Worm (Caenorhabditis elegans) whole organism, L1 larva: ENCODE results near the gene F22H10.11.

ENCODE experiments used
- Y116A8C.19 ChIP-seq: sonication (generic microtip); optimal IDR thresholded peaks from 2 replicates; lab custom pipeline; 2016; ENCODE audit warnings: missing compliant biosample characterization, missing genetic modification characterization, borderline replicate concordance
- ama-1 ChIP-seq: fragments of 150-350 bp; optimal IDR thresholded peaks from 2 replicates; lab custom pipeline; 2014
- blmp-1 ChIP-seq: fragments of 150-350 bp; optimal IDR thresholded peaks from 2 replicates; lab custom pipeline; 2014; ENCODE audit warnings: missing biosample characterization, missing genetic modification characterization
- ceh-63 ChIP-seq: fragments of 200-800 bp; sonication (Bioruptor generic); optimal IDR thresholded peaks from 2 replicates; lab custom pipeline; 2018; ENCODE audit warnings: mild to moderate bottlenecking, missing genetic modification characterization, missing compliant biosample characterization
- ceh-8 ChIP-seq: fragments of 200-800 bp; sonication (Bioruptor generic); optimal IDR thresholded peaks from 2 replicates; lab custom pipeline; 2018; ENCODE audit warnings: mild to moderate bottlenecking, missing genetic modification characterization, moderate library complexity, missing compliant biosample characterization
- ceh-82 ChIP-seq, 3 experiments: fragments of 150-350 bp in 1 of 3; sonication (generic microtip) in 2 of 3; optimal IDR thresholded peaks; 2 replicates each; lab custom pipeline; 2014 to 2017; ENCODE audit warnings: missing biosample characterization in 3 of 3, missing genetic modification characterization in 3 of 3
- ceh-88 ChIP-seq: fragments of 200-800 bp; sonication (Bioruptor generic); IDR thresholded peaks from 2 replicates; pipeline ENCODE4 v1.3.6; 2022; ENCODE audit warnings: missing genetic modification characterization, missing compliant biosample characterization
- ces-1 ChIP-seq: fragments of 150-350 bp; optimal IDR thresholded peaks from 2 replicates; lab custom pipeline; 2014; ENCODE audit warnings: missing biosample characterization, missing genetic modification reagents, missing genetic modification characterization
- dpl-1 ChIP-seq, 3 experiments: fragments of 150-350 bp in 2 of 3; sonication (generic microtip) in 1 of 3; optimal IDR thresholded peaks; 2 replicates each; lab custom pipeline; 2014 to 2017; ENCODE audit warnings: missing biosample characterization in 3 of 3, missing genetic modification characterization in 3 of 3, missing genetic modification reagents in 3 of 3
- dsc-1 ChIP-seq: sonication (generic microtip); optimal IDR thresholded peaks from 2 replicates; lab custom pipeline; 2016; ENCODE audit warnings: mild to moderate bottlenecking, missing genetic modification characterization, missing compliant biosample characterization
- efl-1 ChIP-seq, 4 experiments: fragments of 150-350 bp; optimal IDR thresholded peaks in 3 of 4; peaks in 1 of 4; 1 replicate in 1 of 4; 2 replicates in 3 of 4; lab custom pipeline; 2014; ENCODE audit warnings: missing biosample characterization in 2 of 4, missing genetic modification characterization in 2 of 4, missing genetic modification reagents in 2 of 4
- elt-2 ChIP-seq: sonication (generic microtip); optimal IDR thresholded peaks from 2 replicates; lab custom pipeline; 2016; ENCODE audit warnings: missing genetic modification characterization, mild to moderate bottlenecking, inconsistent platforms, missing compliant biosample characterization, missing genetic modification reagents
- elt-3 ChIP-seq, 6 experiments: fragments of 150-350 bp in 1 of 6; sonication (generic microtip); optimal IDR thresholded peaks; 2 replicates each; lab custom pipeline; 2017 to 2018; ENCODE audit warnings: missing biosample characterization in 6 of 6, missing genetic modification characterization in 6 of 6, inconsistent platforms in 1 of 6
- fkh-4 ChIP-seq: sonication (generic microtip); optimal IDR thresholded peaks from 2 replicates; lab custom pipeline; 2016; ENCODE audit warnings: missing compliant biosample characterization, missing genetic modification characterization, borderline replicate concordance
- fkh-8 ChIP-seq: sonication (generic microtip); optimal IDR thresholded peaks from 2 replicates; lab custom pipeline; 2016; ENCODE audit warnings: mild to moderate bottlenecking, missing genetic modification characterization, missing compliant biosample characterization
- hlh-17 ChIP-seq: fragments of 200-800 bp; sonication (Bioruptor generic); optimal IDR thresholded peaks from 2 replicates; lab custom pipeline; 2018; ENCODE audit warnings: missing genetic modification characterization, mild to moderate bottlenecking, missing compliant biosample characterization, moderate library complexity, borderline replicate concordance
- hlh-4 ChIP-seq: sonication (generic microtip); optimal IDR thresholded peaks from 2 replicates; lab custom pipeline; 2016; ENCODE audit warnings: mild to moderate bottlenecking, missing genetic modification characterization, missing compliant biosample characterization
- hpl-2 ChIP-seq: fragments of 150-350 bp; optimal IDR thresholded peaks from 2 replicates; lab custom pipeline; 2014; ENCODE audit warnings: missing biosample characterization, missing genetic modification reagents, missing genetic modification characterization
- jun-1 ChIP-seq: fragments of 150-350 bp; optimal IDR thresholded peaks from 2 replicates; lab custom pipeline; 2014; ENCODE audit warnings: missing biosample characterization, missing genetic modification reagents, missing genetic modification characterization
- lin-14 ChIP-seq: fragments of 200-800 bp; sonication (Bioruptor generic); optimal IDR thresholded peaks from 2 replicates; lab custom pipeline; 2018; ENCODE audit warnings: mild to moderate bottlenecking, missing genetic modification characterization, moderate library complexity, missing compliant biosample characterization
- lin-35 ChIP-seq, 2 experiments: fragments of 150-350 bp; optimal IDR thresholded peaks; 2 replicates each; lab custom pipeline; 2014; ENCODE audit warnings: missing biosample characterization in 2 of 2, missing genetic modification characterization in 2 of 2, missing genetic modification reagents in 2 of 2
- lin-39 ChIP-seq: fragments of 150-350 bp; optimal IDR thresholded peaks from 2 replicates; lab custom pipeline; 2014; ENCODE audit warnings: missing biosample characterization, missing genetic modification reagents, missing genetic modification characterization
- lir-3 ChIP-seq: sonication (generic microtip); optimal IDR thresholded peaks from 2 replicates; lab custom pipeline; 2016; ENCODE audit warnings: mild to moderate bottlenecking, missing genetic modification characterization, moderate library complexity, missing compliant biosample characterization; ENCODE audit not compliant: poor library complexity
- lsy-2 ChIP-seq, 2 experiments: fragments of 150-350 bp; optimal IDR thresholded peaks; 2 replicates each; lab custom pipeline; 2014; ENCODE audit warnings: missing biosample characterization in 2 of 2, missing genetic modification characterization in 2 of 2
- mdl-1 ChIP-seq, 2 experiments: fragments of 150-350 bp; optimal IDR thresholded peaks; 2 replicates each; lab custom pipeline; 2014 to 2017; ENCODE audit warnings: missing biosample characterization in 2 of 2, missing genetic modification characterization in 2 of 2, inconsistent platforms in 1 of 2
- mef-2 ChIP-seq: fragments of 150-350 bp; optimal IDR thresholded peaks from 2 replicates; lab custom pipeline; 2014; ENCODE audit warnings: missing biosample characterization, missing genetic modification characterization
- mep-1 ChIP-seq: fragments of 150-350 bp; optimal IDR thresholded peaks from 2 replicates; lab custom pipeline; 2014; ENCODE audit warnings: missing biosample characterization, missing genetic modification characterization
- nhr-11 ChIP-seq: fragments of 150-350 bp; optimal IDR thresholded peaks from 2 replicates; lab custom pipeline; 2014; ENCODE audit warnings: missing biosample characterization, missing genetic modification characterization
- nhr-12 ChIP-seq: sonication (generic microtip); optimal IDR thresholded peaks from 2 replicates; lab custom pipeline; 2017; ENCODE audit warnings: missing biosample characterization, missing genetic modification characterization
- nhr-19 ChIP-seq: fragments of 200-800 bp; sonication (Bioruptor generic); conservative IDR thresholded peaks from 2 replicates; pipeline ENCODE4 v1.3.6; 2022; ENCODE audit warnings: missing genetic modification characterization, missing compliant biosample characterization
- nhr-20 ChIP-seq: sonication (generic microtip); optimal IDR thresholded peaks from 2 replicates; lab custom pipeline; 2016; ENCODE audit warnings: mild to moderate bottlenecking, missing genetic modification characterization, missing compliant biosample characterization
- nhr-47 ChIP-seq: sonication (generic microtip); optimal IDR thresholded peaks from 2 replicates; lab custom pipeline; 2016; ENCODE audit warnings: mild to moderate bottlenecking, missing genetic modification characterization, moderate library complexity, missing compliant biosample characterization
- nhr-71 ChIP-seq: sonication (generic microtip); optimal IDR thresholded peaks from 2 replicates; lab custom pipeline; 2016; ENCODE audit warnings: mild to moderate bottlenecking, missing genetic modification characterization, moderate library complexity, missing compliant biosample characterization
- nhr-85 ChIP-seq: sonication (generic microtip); peaks from one replicate; lab custom pipeline; 2016; ENCODE audit warnings: missing genetic modification characterization, inconsistent platforms, missing compliant biosample characterization
- nhr-90 ChIP-seq: sonication (generic microtip); optimal IDR thresholded peaks from 2 replicates; lab custom pipeline; 2016; ENCODE audit warnings: mild to moderate bottlenecking, missing genetic modification characterization, missing compliant biosample characterization; ENCODE audit not compliant: poor library complexity
- pag-3 ChIP-seq: sonication (generic microtip); optimal IDR thresholded peaks from 2 replicates; lab custom pipeline; 2017; ENCODE audit warnings: missing genetic modification characterization, mild to moderate bottlenecking, missing compliant biosample characterization, antibody characterized with exemption, borderline replicate concordance; ENCODE audit not compliant: insufficient read depth
- pqm-1 ChIP-seq: sonication (generic microtip); optimal IDR thresholded peaks from 3 replicates; lab custom pipeline; 2017; ENCODE audit warnings: missing biosample characterization, missing genetic modification characterization
- rnt-1 ChIP-seq: sonication (generic microtip); optimal IDR thresholded peaks from 2 replicates; lab custom pipeline; 2016; ENCODE audit warnings: mild to moderate bottlenecking, missing genetic modification characterization, moderate library complexity, missing compliant biosample characterization
- skn-1 ChIP-seq: fragments of 150-350 bp; optimal IDR thresholded peaks from 2 replicates; lab custom pipeline; 2014; ENCODE audit warnings: missing biosample characterization, missing genetic modification characterization
- snpc-4 ChIP-seq: fragments of 150-350 bp; optimal IDR thresholded peaks from 2 replicates; lab custom pipeline; 2014; ENCODE audit warnings: missing biosample characterization, missing genetic modification characterization
- snu-23 ChIP-seq: sonication (generic microtip); optimal IDR thresholded peaks from 2 replicates; lab custom pipeline; 2016; ENCODE audit warnings: missing genetic modification characterization, missing compliant biosample characterization
- swsn-7 ChIP-seq: sonication (generic microtip); optimal IDR thresholded peaks from 2 replicates; lab custom pipeline; 2016; ENCODE audit warnings: missing genetic modification characterization, missing compliant biosample characterization
- tbx-2 ChIP-seq: sonication (generic microtip); optimal IDR thresholded peaks from 2 replicates; lab custom pipeline; 2016; ENCODE audit warnings: missing genetic modification characterization, missing compliant biosample characterization
- unc-86 ChIP-seq: sonication (generic microtip); optimal IDR thresholded peaks from 2 replicates; lab custom pipeline; 2016; ENCODE audit warnings: missing genetic modification characterization, missing compliant biosample characterization
- xbp-1 ChIP-seq: sonication (generic microtip); optimal IDR thresholded peaks from 2 replicates; lab custom pipeline; 2016; ENCODE audit warnings: missing genetic modification characterization, missing compliant biosample characterization
- zip-4 ChIP-seq: fragments of 200-800 bp; sonication (Bioruptor generic); optimal IDR thresholded peaks from 2 replicates; lab custom pipeline; 2018; ENCODE audit warnings: mild to moderate bottlenecking, missing genetic modification characterization, moderate library complexity, missing compliant biosample characterization

Gene F22H10.11

DNA sequence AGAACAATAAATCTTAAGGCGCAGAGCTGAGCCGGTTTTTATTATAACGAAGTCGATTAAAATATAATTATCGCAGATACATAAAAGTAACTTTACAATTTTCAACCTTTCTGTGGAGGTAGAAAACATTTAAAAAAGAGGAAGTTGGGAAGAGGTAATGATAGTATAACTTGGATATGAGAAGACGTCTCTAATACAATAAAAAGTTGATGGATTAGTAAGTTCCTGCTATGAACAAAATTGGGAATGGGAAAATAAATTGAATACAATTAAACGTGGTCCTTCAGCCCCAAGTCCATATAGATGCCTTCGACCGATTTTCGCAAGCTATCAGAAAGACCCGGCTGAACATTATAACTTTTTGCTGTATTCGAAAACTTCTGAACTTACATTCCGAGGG, 17.8 kb upstream of the F22H10.11 start:
- TF ChIP-seq ces-1 (GFP tag; lab: Kevin White, UChicago) (no peak), mdl-1 (tag; optimal IDR thresholded peaks at IDR 0.05; lab: Kevin White, UChicago) (no peak), fkh-8 (tag; lab: Kevin White, UChicago) (no peak), elt-3 (tag; optimal IDR thresholded peaks at IDR 0.05; lab: Kevin White, UChicago) (no peak), hpl-2 (no peak), ceh-63 (GFP tag; lab: Kevin White, UChicago) (no peak), fkh-4 (tag; lab: Kevin White, UChicago) (no peak), ceh-82 (tag; optimal IDR thresholded peaks at IDR 0.05; lab: Kevin White, UChicago) (no peak), skn-1 (no peak), lsy-2 (tag; optimal IDR thresholded peaks at IDR 0.05; lab: Kevin White, UChicago) (no peak), unc-86 (tag; lab: Kevin White, UChicago) (no peak), nhr-12 (tag; lab: Kevin White, UChicago) (no peak), pqm-1 (no peak)
- TF ChIP-seq, all 84 proteins: peak for 0

DNA sequence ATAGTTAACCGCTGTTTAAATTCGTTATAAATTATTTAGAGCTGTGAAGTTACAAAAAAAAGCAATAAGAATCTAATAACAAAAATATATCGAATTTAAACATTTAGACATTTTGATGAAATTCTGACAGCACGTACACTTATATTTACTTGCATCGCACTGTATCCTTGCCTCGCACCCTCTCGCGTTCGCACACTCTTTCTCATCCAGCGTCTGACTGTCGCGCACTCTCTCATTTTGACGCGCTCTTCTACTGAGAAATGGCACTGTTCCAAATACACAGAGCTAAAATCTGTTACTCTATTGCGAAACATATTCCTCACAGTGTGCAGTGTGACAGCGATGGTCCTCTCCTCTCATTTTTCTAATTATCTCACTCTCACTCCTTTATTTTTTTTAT, 16.2 kb upstream of the F22H10.11 start:
- TF ChIP-seq efl-1 (optimal IDR thresholded peaks at IDR 0.05; lab: Kevin White, UChicago), result peak; percentile 46 to 69
- TF ChIP-seq efl-1 (GFP tag; optimal IDR thresholded peaks at IDR 0.05 in 1 of 2; lab: Kevin White, UChicago), result no peak
- TF ChIP-seq dpl-1 (GFP tag; optimal IDR thresholded peaks at IDR 0.05; lab: Kevin White, UChicago), result peak in 1 of 3 experiments; percentile 18
- TF ChIP-seq hpl-2, result no peak
- TF ChIP-seq xbp-1 (tag; lab: Kevin White, UChicago), result peak; percentile 32
- TF ChIP-seq lin-39 (tag; lab: Kevin White, UChicago), result no peak
- no peak for TF ChIP-seq pag-3 (tag; lab: Kevin White, UChicago)
- no peak for TF ChIP-seq ama-1 (lab: Kevin White, UChicago)
- TF ChIP-seq lir-3 (tag; lab: Kevin White, UChicago), result no peak
- peak; percentile 73 for TF ChIP-seq swsn-7 (tag; lab: Kevin White, UChicago)
- TF ChIP-seq nhr-47, result peak; percentile 56
- TF ChIP-seq jun-1 (tag; lab: Kevin White, UChicago), result peak; percentile 21
- no peak for TF ChIP-seq dsc-1 (tag; lab: Kevin White, UChicago)
- TF ChIP-seq ceh-8 (GFP tag; lab: Kevin White, UChicago), result no peak
- peak; percentile 5 for TF ChIP-seq snpc-4 (tag; lab: Kevin White, UChicago)
- TF ChIP-seq nhr-90 (tag; lab: Kevin White, UChicago), result peak; percentile 25
- TF ChIP-seq nhr-85, result peak; percentile 32
- peak; percentile 56 for TF ChIP-seq rnt-1 (tag; lab: Kevin White, UChicago)
- no peak for TF ChIP-seq mef-2 (tag; lab: Kevin White, UChicago)
- peak; percentile 30 to 47 (median 42) for TF ChIP-seq ceh-82 (tag; optimal IDR thresholded peaks at IDR 0.05; lab: Kevin White, UChicago)
- peak; percentile 31 for TF ChIP-seq nhr-19 (GFP tag; lab: Robert Waterston, UW)
- TF ChIP-seq skn-1, result peak; percentile 46
- peak; percentile 80 for TF ChIP-seq lin-14 (GFP tag; lab: Kevin White, UChicago)
- no peak for TF ChIP-seq hlh-4
- TF ChIP-seq lin-35 (GFP tag; optimal IDR thresholded peaks at IDR 0.05; lab: Kevin White, UChicago), result peak; percentile 26 to 28
- peak in 1 of 2 experiments; percentile 36 for TF ChIP-seq mdl-1 (tag; optimal IDR thresholded peaks at IDR 0.05; lab: Kevin White, UChicago)
- no peak for TF ChIP-seq blmp-1 (tag; lab: Kevin White, UChicago)
- TF ChIP-seq nhr-11, result no peak
- peak; percentile 67 for TF ChIP-seq snu-23 (GFP tag; lab: Kevin White, UChicago)
- TF ChIP-seq ceh-88 (GFP tag; lab: Robert Waterston, UW), result no peak
- peak; percentile 51 for TF ChIP-seq tbx-2 (tag; lab: Kevin White, UChicago)
- peak; percentile 68 for TF ChIP-seq nhr-71 (tag; lab: Kevin White, UChicago)
- peak; percentile 43 for TF ChIP-seq mep-1 (tag; lab: Kevin White, UChicago)
- peak; percentile 9 for TF ChIP-seq zip-4 (GFP tag; lab: Kevin White, UChicago)
- no peak for TF ChIP-seq ceh-63 (GFP tag; lab: Kevin White, UChicago)
- TF ChIP-seq hlh-17 (GFP tag; lab: Kevin White, UChicago), result no peak
- TF ChIP-seq elt-2 (tag; lab: Kevin White, UChicago), result no peak
- TF ChIP-seq Y116A8C.19 (tag; lab: Kevin White, UChicago), result no peak
- TF ChIP-seq lsy-2 (tag; optimal IDR thresholded peaks at IDR 0.05; lab: Kevin White, UChicago), result peak in 1 of 2 experiments; percentile 41
- TF ChIP-seq nhr-20 (tag; lab: Kevin White, UChicago), result peak; percentile 55
- TF ChIP-seq, all 84 proteins: peak for 23
